In the genomic region with DNA sequence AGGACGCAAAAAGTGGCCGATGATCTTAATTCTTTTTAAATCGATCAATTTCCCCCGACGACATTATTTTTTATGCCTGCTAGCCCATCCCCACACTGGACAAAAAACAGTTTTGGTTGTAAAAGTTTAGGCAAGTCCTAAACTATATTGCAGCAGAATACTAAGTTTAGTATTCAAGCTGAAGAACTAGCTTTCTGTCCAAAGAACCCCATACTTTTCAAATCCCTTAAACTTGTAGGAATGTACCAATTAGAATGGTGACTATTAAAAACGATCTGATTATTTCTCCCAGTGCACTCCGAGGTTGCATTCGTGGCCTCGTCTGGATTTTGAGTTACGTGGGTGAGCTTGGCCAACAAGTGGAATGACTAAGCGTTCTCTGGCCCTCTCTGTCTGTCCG, we compare ENCODE assay signal across 3 fruit fly cellular contexts.
TF ChIP-seq lines count a peak whose summit lies in the region.

No protein-coding gene starts in this region.

- no peak for TF ChIP-seq CTCF in whole organism, embryonic (GFP tag; optimal IDR thresholded peaks at IDR 0.05; lab: Kevin White, UChicago)

TF ChIP-seq in whole organism, embryonic, 481 proteins besides CTCF, POLR2A, EP300 and RAD21:
- TF ChIP-seq Med (GFP tag; lab: Kevin White, UChicago) = peak; percentile 5
- no peak for TF ChIP-seq slou (GFP tag; optimal IDR thresholded peaks at IDR 0.05; lab: Kevin White, UChicago)

TF ChIP-seq in whole organism, prepupa, 60 proteins besides CTCF, POLR2A, EP300 and RAD21:
- TF ChIP-seq CG10669 (GFP tag; optimal IDR thresholded peaks at IDR 0.05; lab: Kevin White, UChicago) = peak; percentile 9
- TF ChIP-seq Eip78C (GFP tag; lab: Kevin White, UChicago) = peak; percentile 52
- no peak for TF ChIP-seq achi (GFP tag; optimal IDR thresholded peaks at IDR 0.05; lab: Kevin White, UChicago)
- no peak for TF ChIP-seq Hr38 (GFP tag; optimal IDR thresholded peaks at IDR 0.05; lab: Kevin White, UChicago)
- TF ChIP-seq CG34406 (GFP tag; optimal IDR thresholded peaks at IDR 0.05; lab: Kevin White, UChicago) = peak; percentile 7
- TF ChIP-seq CG6163 (GFP tag; IDR thresholded peaks at IDR 0.05; lab: Robert Waterston, UW) = 0 out of 3 replicates have a peak, but pooled peaks have one; percentile 12
- peak; percentile 19 for TF ChIP-seq fd59A (GFP tag; optimal IDR thresholded peaks at IDR 0.05; lab: Kevin White, UChicago)
- TF ChIP-seq CG6808 (GFP tag; optimal IDR thresholded peaks at IDR 0.05; lab: Kevin White, UChicago) = no peak
- TF ChIP-seq CG7368 (GFP tag; optimal IDR thresholded peaks at IDR 0.05; lab: Kevin White, UChicago) = no peak
- no peak for TF ChIP-seq CG11762 (GFP tag; optimal IDR thresholded peaks at IDR 0.05; lab: Kevin White, UChicago; ENCODE audit: insufficient read depth)
- no peak for TF ChIP-seq Eip75B (GFP tag; optimal IDR thresholded peaks at IDR 0.05; lab: Kevin White, UChicago)
- no peak for TF ChIP-seq CG4318 (GFP tag; optimal IDR thresholded peaks at IDR 0.05; lab: Kevin White, UChicago)
- no peak for TF ChIP-seq Sox102F (GFP tag; optimal IDR thresholded peaks at IDR 0.05; lab: Kevin White, UChicago)
- TF ChIP-seq CG3032 (tag; optimal IDR thresholded peaks at IDR 0.05; lab: Kevin White, UChicago) = peak; percentile 36
- peak; percentile 5 for TF ChIP-seq Ets96B (tag; optimal IDR thresholded peaks at IDR 0.05; lab: Kevin White, UChicago)
- TF ChIP-seq svp (GFP tag; lab: Kevin White, UChicago) = no peak
- TF ChIP-seq CG32006 (GFP tag; optimal IDR thresholded peaks at IDR 0.05; lab: Kevin White, UChicago) = peak; percentile 2
- TF ChIP-seq Hr39 (GFP tag; optimal IDR thresholded peaks at IDR 0.05; lab: Kevin White, UChicago) = no peak
- no peak for TF ChIP-seq topi (GFP tag; optimal IDR thresholded peaks at IDR 0.05; lab: Kevin White, UChicago)
- TF ChIP-seq CG6792 (GFP tag; optimal IDR thresholded peaks at IDR 0.05; lab: Kevin White, UChicago) = no peak
- TF ChIP-seq dac (GFP tag; optimal IDR thresholded peaks at IDR 0.05; lab: Kevin White, UChicago) = no peak
- peak; percentile 28 for TF ChIP-seq acj6 (GFP tag; optimal IDR thresholded peaks at IDR 0.05; lab: Kevin White, UChicago)
- TF ChIP-seq CG9139 (GFP tag; optimal IDR thresholded peaks at IDR 0.05; lab: Kevin White, UChicago) = no peak
- no peak for TF ChIP-seq cyc (GFP tag; optimal IDR thresholded peaks at IDR 0.05; lab: Kevin White, UChicago)
- peak; percentile 12 for TF ChIP-seq spab (GFP tag; optimal IDR thresholded peaks at IDR 0.05; lab: Kevin White, UChicago)

TF ChIP-seq in whole organism, pupa, 21 proteins besides CTCF, POLR2A, EP300 and RAD21:
- TF ChIP-seq CG32121 (GFP tag; IDR thresholded peaks at IDR 0.05; lab: Robert Waterston, UW) (no peak), CG8159 (tag; optimal IDR thresholded peaks at IDR 0.05; lab: Kevin White, UChicago) (peak; percentile 39), CG13204 (GFP tag; optimal IDR thresholded peaks at IDR 0.05; lab: Kevin White, UChicago) (no peak), CG9948 (tag; optimal IDR thresholded peaks at IDR 0.05; lab: Kevin White, UChicago) (peak; percentile 6), CG15710 (tag; optimal IDR thresholded peaks at IDR 0.05; lab: Kevin White, UChicago) (peak; percentile 52), Pif1A (GFP tag; optimal IDR thresholded peaks at IDR 0.05; lab: Kevin White, UChicago) (peak; percentile 12)
TF ChIP-seq in whole organism, pupa: peak in this region for 4.
